Worm (Caenorhabditis elegans): ENCODE measurements around the gene C07D8.5.

C07D8.5 gene

ce11 chrX:7313236-7313635, 30.6 kb upstream of the C07D8.5 start:
- TF ChIP-seq aly-1 (tag; optimal IDR thresholded peaks at IDR 0.05) = no peak
- no peak for TF ChIP-seq ama-1 (optimal IDR thresholded peaks at IDR 0.05)
- no peak for TF ChIP-seq scrt-1 (GFP tag; IDR thresholded peaks at IDR 0.05)
- TF ChIP-seq F13C5.2 (tag; optimal IDR thresholded peaks at IDR 0.05) = no peak
- TF ChIP-seq pes-1 (GFP tag; IDR thresholded peaks at IDR 0.05) = no peak
- TF ChIP-seq ets-7 (tag; optimal IDR thresholded peaks at IDR 0.05) = no peak
- TF ChIP-seq hmg-4 (GFP tag; optimal IDR thresholded peaks at IDR 0.05) = no peak
- TF ChIP-seq tra-4 (tag; optimal IDR thresholded peaks at IDR 0.05) = no peak
- no peak for TF ChIP-seq tbx-37 (GFP tag; conservative IDR thresholded peaks at IDR 0.05)
- no peak for TF ChIP-seq hmbx-1 (tag; optimal IDR thresholded peaks at IDR 0.05)
- no peak for TF ChIP-seq ceh-36 (tag; optimal IDR thresholded peaks at IDR 0.05)
- no peak for TF ChIP-seq sea-1 (GFP tag; conservative IDR thresholded peaks at IDR 0.05)
- TF ChIP-seq ceh-13 (GFP tag; optimal IDR thresholded peaks at IDR 0.05) = no peak
- no peak for TF ChIP-seq flt-1 (GFP tag; IDR thresholded peaks at IDR 0.05)
- TF ChIP-seq B0310.2 (tag; optimal IDR thresholded peaks at IDR 0.05) = no peak
- TF ChIP-seq tbx-11 (GFP tag; IDR thresholded peaks at IDR 0.05) = no peak
- no peak for TF ChIP-seq hnd-1 (tag; optimal IDR thresholded peaks at IDR 0.05)

ce11 chrX:7314564-7314963, 29.3 kb upstream of the C07D8.5 start:
- TF ChIP-seq F13C5.2 (tag; optimal IDR thresholded peaks at IDR 0.05) (no peak), ets-7 (tag; optimal IDR thresholded peaks at IDR 0.05) (no peak), hnd-1 (tag; optimal IDR thresholded peaks at IDR 0.05) (no peak), tra-4 (tag; optimal IDR thresholded peaks at IDR 0.05) (no peak), pes-1 (GFP tag; IDR thresholded peaks at IDR 0.05) (no peak), flt-1 (GFP tag; IDR thresholded peaks at IDR 0.05) (no peak), ama-1 (optimal IDR thresholded peaks at IDR 0.05) (no peak), sea-1 (GFP tag; conservative IDR thresholded peaks at IDR 0.05) (no peak), hmg-4 (GFP tag; optimal IDR thresholded peaks at IDR 0.05) (no peak), hmbx-1 (tag; optimal IDR thresholded peaks at IDR 0.05) (no peak), aly-1 (tag; optimal IDR thresholded peaks at IDR 0.05) (no peak), tbx-11 (GFP tag; IDR thresholded peaks at IDR 0.05) (no peak), ceh-36 (tag; optimal IDR thresholded peaks at IDR 0.05) (no peak), scrt-1 (GFP tag; IDR thresholded peaks at IDR 0.05) (no peak), B0310.2 (tag; optimal IDR thresholded peaks at IDR 0.05) (no peak), ceh-13 (GFP tag; optimal IDR thresholded peaks at IDR 0.05) (no peak), tbx-37 (GFP tag; conservative IDR thresholded peaks at IDR 0.05) (no peak)

- TF ChIP-seq ama-1 (optimal IDR thresholded peaks at IDR 0.05) = no peak
- TF ChIP-seq scrt-1 (GFP tag; IDR thresholded peaks at IDR 0.05) = no peak
- TF ChIP-seq ceh-13 (GFP tag; optimal IDR thresholded peaks at IDR 0.05) = no peak
- no peak for TF ChIP-seq hnd-1 (tag; optimal IDR thresholded peaks at IDR 0.05)
- no peak for TF ChIP-seq ceh-36 (tag; optimal IDR thresholded peaks at IDR 0.05)
- TF ChIP-seq hmg-4 (GFP tag; optimal IDR thresholded peaks at IDR 0.05) = no peak
- no peak for TF ChIP-seq flt-1 (GFP tag; IDR thresholded peaks at IDR 0.05)
- no peak for TF ChIP-seq sea-1 (GFP tag; conservative IDR thresholded peaks at IDR 0.05)
- no peak for TF ChIP-seq hmbx-1 (tag; optimal IDR thresholded peaks at IDR 0.05)
- TF ChIP-seq F13C5.2 (tag; optimal IDR thresholded peaks at IDR 0.05) = no peak
- TF ChIP-seq ets-7 (tag; optimal IDR thresholded peaks at IDR 0.05) = no peak
- no peak for TF ChIP-seq tra-4 (tag; optimal IDR thresholded peaks at IDR 0.05)
- no peak for TF ChIP-seq pes-1 (GFP tag; IDR thresholded peaks at IDR 0.05)
- TF ChIP-seq aly-1 (tag; optimal IDR thresholded peaks at IDR 0.05) = no peak
- no peak for TF ChIP-seq tbx-11 (GFP tag; IDR thresholded peaks at IDR 0.05)
- no peak for TF ChIP-seq B0310.2 (tag; optimal IDR thresholded peaks at IDR 0.05)
- TF ChIP-seq tbx-37 (GFP tag; conservative IDR thresholded peaks at IDR 0.05) = no peak
Measured at ce11 chrX:7315329-7315728, 28.5 kb upstream of the C07D8.5 start, which contains the start of gene spp-3. Gene spp-3 (minus strand): TSS chrX:7315353.

- no peak for TF ChIP-seq ceh-13 (GFP tag; optimal IDR thresholded peaks at IDR 0.05)
- TF ChIP-seq aly-1 (tag; optimal IDR thresholded peaks at IDR 0.05) = no peak
- no peak for TF ChIP-seq pes-1 (GFP tag; IDR thresholded peaks at IDR 0.05)
- no peak for TF ChIP-seq hmbx-1 (tag; optimal IDR thresholded peaks at IDR 0.05)
- no peak for TF ChIP-seq ama-1 (optimal IDR thresholded peaks at IDR 0.05)
- TF ChIP-seq B0310.2 (tag; optimal IDR thresholded peaks at IDR 0.05) = no peak
- TF ChIP-seq scrt-1 (GFP tag; IDR thresholded peaks at IDR 0.05) = no peak
Measured at ce11 chrX:7316485-7317391, 27.1 kb upstream of the C07D8.5 start, which contains the start of the genes spp-2 and spp-6. Gene spp-2 (minus strand): TSS chrX:7316818. Gene spp-6 (plus strand): TSS chrX:7317341.

ce11 chrX:7318639-7319038, 25.2 kb upstream of the C07D8.5 start, which contains the start of gene spp-4:
Gene spp-4 (minus strand): TSS chrX:7318756.
- TF ChIP-seq hmbx-1 (tag; optimal IDR thresholded peaks at IDR 0.05) (no peak), scrt-1 (GFP tag; IDR thresholded peaks at IDR 0.05) (no peak), ceh-13 (GFP tag; optimal IDR thresholded peaks at IDR 0.05) (no peak), ama-1 (optimal IDR thresholded peaks at IDR 0.05) (no peak), ceh-36 (tag; optimal IDR thresholded peaks at IDR 0.05) (no peak), pes-1 (GFP tag; IDR thresholded peaks at IDR 0.05) (no peak), flt-1 (GFP tag; IDR thresholded peaks at IDR 0.05) (no peak), tra-4 (tag; optimal IDR thresholded peaks at IDR 0.05) (no peak), ets-7 (tag; optimal IDR thresholded peaks at IDR 0.05) (no peak), tbx-37 (GFP tag; conservative IDR thresholded peaks at IDR 0.05) (no peak), tbx-11 (GFP tag; IDR thresholded peaks at IDR 0.05) (no peak), sea-1 (GFP tag; conservative IDR thresholded peaks at IDR 0.05) (no peak), F13C5.2 (tag; optimal IDR thresholded peaks at IDR 0.05) (no peak)

- no peak for TF ChIP-seq B0310.2 (tag; optimal IDR thresholded peaks at IDR 0.05)
- TF ChIP-seq tra-4 (tag; optimal IDR thresholded peaks at IDR 0.05) = no peak
- no peak for TF ChIP-seq aly-1 (tag; optimal IDR thresholded peaks at IDR 0.05)
- no peak for TF ChIP-seq hmbx-1 (tag; optimal IDR thresholded peaks at IDR 0.05)
- TF ChIP-seq flt-1 (GFP tag; IDR thresholded peaks at IDR 0.05) = no peak
- TF ChIP-seq sea-1 (GFP tag; conservative IDR thresholded peaks at IDR 0.05) = no peak
- no peak for TF ChIP-seq tbx-11 (GFP tag; IDR thresholded peaks at IDR 0.05)
- no peak for TF ChIP-seq F13C5.2 (tag; optimal IDR thresholded peaks at IDR 0.05)
- TF ChIP-seq hmg-4 (GFP tag; optimal IDR thresholded peaks at IDR 0.05) = no peak
- no peak for TF ChIP-seq ceh-13 (GFP tag; optimal IDR thresholded peaks at IDR 0.05)
- TF ChIP-seq pes-1 (GFP tag; IDR thresholded peaks at IDR 0.05) = no peak
- TF ChIP-seq hnd-1 (tag; optimal IDR thresholded peaks at IDR 0.05) = no peak
Measured at ce11 chrX:7320115-7320711, 23.6 kb upstream of the C07D8.5 start, which contains the start of gene spp-5. Gene spp-5 (minus strand): TSS chrX:7320354.

All from whole organism, early embryonic.